Fruit fly (Drosophila melanogaster) whole organism, wandering third instar larva: Measurements from ENCODE around the gene Myc.
A peak's percentile ranks its signal among the peaks of the same experiment; 100 is the strongest.

Experiments
- CG32264 ChIP-seq: fragments of 200-800 bp; sonication (Bioruptor generic); optimal IDR thresholded peaks from 2 replicates; lab custom pipeline; 2016; ENCODE audit warnings: missing biosample characterization, missing genetic modification characterization
- CG9705 ChIP-seq: fragments of 200-800 bp; sonication (Bioruptor generic); optimal IDR thresholded peaks from 2 replicates; lab custom pipeline; 2018; ENCODE audit warnings: missing biosample characterization, mild to moderate bottlenecking, missing genetic modification characterization
- Dfd ChIP-seq: fragments of >200 bp; optimal IDR thresholded peaks from 2 replicates; lab custom pipeline; 2017; ENCODE audit warnings: missing biosample characterization, missing genetic modification characterization
- Dif ChIP-seq: fragments of 200-275, 200-300 bp; sonication (Bioruptor generic); optimal IDR thresholded peaks from 2 replicates; lab custom pipeline; 2018; ENCODE audit warnings: missing biosample characterization, missing genetic modification characterization; ENCODE audit not compliant: partially characterized antibody
- GATAd ChIP-seq: sonication (Bioruptor generic); optimal IDR thresholded peaks from 2 replicates; lab custom pipeline; 2016; ENCODE audit warnings: missing biosample characterization, missing genetic modification characterization
- HLH106 ChIP-seq: fragments of 200-800 bp; optimal IDR thresholded peaks from 3 replicates; lab custom pipeline; 2019; ENCODE audit warnings: missing biosample characterization, mild to moderate bottlenecking, missing genetic modification characterization, moderate library complexity
- Hnf4 ChIP-seq: fragments of 200-800 bp; sonication (Bioruptor generic); optimal IDR thresholded peaks from 2 replicates; lab custom pipeline; 2016; ENCODE audit warnings: missing biosample characterization, mild to moderate bottlenecking, missing genetic modification characterization
- Hr83 ChIP-seq: fragments of 200-300 bp; sonication (Bioruptor generic); optimal IDR thresholded peaks from 2 replicates; lab custom pipeline; 2016; ENCODE audit warnings: missing biosample characterization, mild to moderate bottlenecking, missing genetic modification characterization, moderate library complexity; ENCODE audit not compliant: poor library complexity, severe bottlenecking
- Mio ChIP-seq: sonication (Bioruptor generic); optimal IDR thresholded peaks from 2 replicates; lab custom pipeline; 2016; ENCODE audit warnings: missing biosample characterization, missing genetic modification characterization
- OdsH ChIP-seq: fragments of 200-800 bp; sonication (Bioruptor generic); optimal IDR thresholded peaks from 2 replicates; lab custom pipeline; 2016; ENCODE audit warnings: missing biosample characterization, mild to moderate bottlenecking, missing genetic modification characterization
- Rel ChIP-seq, 2 experiments: fragments of 200-800 bp; sonication (Bioruptor generic) in 1 of 2; optimal IDR thresholded peaks; 2 replicates in 1 of 2; 3 replicates in 1 of 2; lab custom pipeline; 2016 to 2019; ENCODE audit warnings: mild to moderate bottlenecking in 2 of 2, missing biosample characterization in 2 of 2, missing genetic modification characterization in 2 of 2, moderate library complexity in 1 of 2
- Sp1 ChIP-seq: fragments of 200-800 bp; sonication (Bioruptor generic); optimal IDR thresholded peaks from 3 replicates; lab custom pipeline; 2019; ENCODE audit warnings: missing biosample characterization, mild to moderate bottlenecking, missing genetic modification characterization, moderate library complexity
- br ChIP-seq: fragments of 200-800 bp; sonication (Bioruptor generic); optimal IDR thresholded peaks from 2 replicates; lab custom pipeline; 2016; ENCODE audit warnings: missing biosample characterization, missing genetic modification characterization
- brk ChIP-seq: fragments of 200-800 bp; sonication (Bioruptor generic); optimal IDR thresholded peaks from 2 replicates; lab custom pipeline; 2016; ENCODE audit warnings: missing biosample characterization, mild to moderate bottlenecking, missing genetic modification characterization
- dl ChIP-seq, 2 experiments: fragments of 175-275, 200-275 bp in 1 of 2; fragments of 200-275 bp in 1 of 2; sonication (Bioruptor generic); optimal IDR thresholded peaks; lab custom pipeline; 2018; ENCODE audit warnings: mild to moderate bottlenecking in 2 of 2, missing biosample characterization in 2 of 2, missing genetic modification characterization in 2 of 2, moderate library complexity in 2 of 2; ENCODE audit not compliant: partially characterized antibody in 2 of 2, insufficient read depth in 1 of 2
- dmrt93B ChIP-seq: fragments of 200-800 bp; sonication (Bioruptor generic); optimal IDR thresholded peaks from 2 replicates; lab custom pipeline; 2018; ENCODE audit warnings: missing biosample characterization, mild to moderate bottlenecking, missing genetic modification characterization
- ey ChIP-seq: fragments of 200-800 bp; sonication (Bioruptor generic); optimal IDR thresholded peaks from 2 replicates; lab custom pipeline; 2016; ENCODE audit warnings: missing biosample characterization, missing genetic modification characterization
- foxo ChIP-seq, 2 experiments: fragments of 200-800 bp; sonication (Bioruptor generic); optimal IDR thresholded peaks; 2 replicates in 1 of 2; 3 replicates in 1 of 2; lab custom pipeline; 2016 to 2017; ENCODE audit warnings: missing biosample characterization in 2 of 2, missing genetic modification characterization in 2 of 2
- fru ChIP-seq: fragments of 200-800 bp; sonication (Bioruptor generic); optimal IDR thresholded peaks from 3 replicates; lab custom pipeline; 2016; ENCODE audit warnings: missing biosample characterization, mild to moderate bottlenecking, missing genetic modification characterization
- h ChIP-seq: fragments of 200-800 bp; sonication (Bioruptor generic); optimal IDR thresholded peaks from 3 replicates; lab custom pipeline; 2016; ENCODE audit warnings: missing biosample characterization, mild to moderate bottlenecking, missing genetic modification characterization
- lola ChIP-seq: fragments of >200 bp; optimal IDR thresholded peaks from 2 replicates; lab custom pipeline; 2017; ENCODE audit warnings: missing biosample characterization, missing genetic modification characterization
- psq ChIP-seq: fragments of 200-800 bp; sonication (Bioruptor generic); optimal IDR thresholded peaks from 3 replicates; lab custom pipeline; 2017; ENCODE audit warnings: missing biosample characterization, mild to moderate bottlenecking, missing genetic modification characterization, moderate library complexity
- rgr ChIP-seq: fragments of 200-800 bp; sonication (Bioruptor generic); optimal IDR thresholded peaks from 3 replicates; lab custom pipeline; 2016; ENCODE audit warnings: missing biosample characterization, mild to moderate bottlenecking, missing genetic modification characterization
- sv ChIP-seq: fragments of 200-800 bp; sonication (Bioruptor generic); optimal IDR thresholded peaks from 3 replicates; lab custom pipeline; 2016; ENCODE audit warnings: missing biosample characterization, missing genetic modification characterization
- tai ChIP-seq: sonication (Bioruptor generic); optimal IDR thresholded peaks from 2 replicates; lab custom pipeline; 2016; ENCODE audit warnings: missing biosample characterization, missing genetic modification characterization
- usp ChIP-seq: fragments of >200 bp; optimal IDR thresholded peaks from 2 replicates; lab custom pipeline; 2017; ENCODE audit warnings: missing biosample characterization, missing genetic modification characterization
- woc ChIP-seq: sonication (Bioruptor generic); optimal IDR thresholded peaks from 2 replicates; lab custom pipeline; 2016; ENCODE audit warnings: missing biosample characterization, mild to moderate bottlenecking, missing genetic modification characterization

Myc gene

dm6 chrX:3360437-3361075 is 12.4 kb upstream of the Myc start:
- no peak for TF ChIP-seq lola (GFP tag; lab: Kevin White, UChicago)
- TF ChIP-seq sv = peak; percentile 53

dm6 chrX:3361675-3362074 is 11.3 kb upstream of the Myc start:
- TF ChIP-seq Mio (GFP tag; lab: Kevin White, UChicago) = no peak
- no peak for TF ChIP-seq tai (GFP tag; lab: Kevin White, UChicago)
- no peak for TF ChIP-seq lola (GFP tag; lab: Kevin White, UChicago)
- TF ChIP-seq foxo (GFP tag; optimal IDR thresholded peaks at IDR 0.05; lab: Kevin White, UChicago) = no peak
- no peak for TF ChIP-seq Dif
- TF ChIP-seq br (GFP tag; lab: Kevin White, UChicago) = no peak
- TF ChIP-seq dl (GFP tag; optimal IDR thresholded peaks at IDR 0.05; lab: Kevin White, UChicago; ENCODE audit: insufficient read depth in 1 of 2, partially characterized antibody in 2 of 2) = no peak
- no peak for TF ChIP-seq Dfd (GFP tag; lab: Kevin White, UChicago)
- TF ChIP-seq HLH106 (tag; lab: Kevin White, UChicago) = no peak
- no peak for TF ChIP-seq sv
- TF ChIP-seq woc = no peak
- no peak for TF ChIP-seq Rel (GFP tag; optimal IDR thresholded peaks at IDR 0.05; lab: Kevin White, UChicago)
- no peak for TF ChIP-seq Rel (tag; optimal IDR thresholded peaks at IDR 0.05; lab: Kevin White, UChicago)
- no peak for TF ChIP-seq OdsH (GFP tag; lab: Kevin White, UChicago)
- TF ChIP-seq rgr = no peak
- no peak for TF ChIP-seq Hr83 (GFP tag; lab: Kevin White, UChicago)
- TF ChIP-seq usp = no peak
- TF ChIP-seq, all 38 proteins: peak for 0

- TF ChIP-seq sv (no peak), brk (GFP tag; lab: Kevin White, UChicago) (no peak), Hnf4 (GFP tag; lab: Kevin White, UChicago) (no peak)
Observed at dm6 chrX:3362436-3362835, 10.5 kb upstream of the Myc start.

- TF ChIP-seq Dfd (GFP tag; lab: Kevin White, UChicago) (no peak), Mio (GFP tag; lab: Kevin White, UChicago) (no peak), sv (peak; percentile 68), h (GFP tag; lab: Kevin White, UChicago) (peak; percentile 29), dmrt93B (GFP tag; lab: Kevin White, UChicago) (no peak), OdsH (GFP tag; lab: Kevin White, UChicago) (no peak), woc (no peak), psq (GFP tag; lab: Kevin White, UChicago) (no peak), ey (GFP tag; lab: Kevin White, UChicago) (peak; percentile 33), foxo (GFP tag; optimal IDR thresholded peaks at IDR 0.05; lab: Kevin White, UChicago) (peak in 1 of 2 experiments; percentile 43), Sp1 (GFP tag; lab: Kevin White, UChicago) (no peak), fru (GFP tag; lab: Kevin White, UChicago) (peak; percentile 60), GATAd (GFP tag; lab: Kevin White, UChicago) (no peak), rgr (peak; percentile 12)
Observed at dm6 chrX:3363676-3364075, 9.3 kb upstream of the Myc start.

dm6 chrX:3365586-3365985 is 7.4 kb upstream of the Myc start:
- TF ChIP-seq Dif (no peak), CG9705 (GFP tag; lab: Kevin White, UChicago) (no peak), lola (GFP tag; lab: Kevin White, UChicago) (no peak), brk (GFP tag; lab: Kevin White, UChicago) (no peak)

dm6 chrX:3366884-3367669 is 5.9 kb upstream of the Myc start:
- TF ChIP-seq CG32264 (GFP tag; lab: Kevin White, UChicago) (no peak), dl (GFP tag; optimal IDR thresholded peaks at IDR 0.05; lab: Kevin White, UChicago; ENCODE audit: insufficient read depth in 1 of 2, partially characterized antibody in 2 of 2) (no peak), lola (GFP tag; lab: Kevin White, UChicago) (no peak), OdsH (GFP tag; lab: Kevin White, UChicago) (no peak), Sp1 (GFP tag; lab: Kevin White, UChicago) (no peak), rgr (no peak), tai (GFP tag; lab: Kevin White, UChicago) (no peak), GATAd (GFP tag; lab: Kevin White, UChicago) (no peak), br (GFP tag; lab: Kevin White, UChicago) (no peak)
